Worm (Caenorhabditis elegans): Measurements from ENCODE around the gene ulp-1.
A peak's percentile ranks its signal among the peaks of the same experiment; 100 is the strongest.

ulp-1 gene

DNA sequence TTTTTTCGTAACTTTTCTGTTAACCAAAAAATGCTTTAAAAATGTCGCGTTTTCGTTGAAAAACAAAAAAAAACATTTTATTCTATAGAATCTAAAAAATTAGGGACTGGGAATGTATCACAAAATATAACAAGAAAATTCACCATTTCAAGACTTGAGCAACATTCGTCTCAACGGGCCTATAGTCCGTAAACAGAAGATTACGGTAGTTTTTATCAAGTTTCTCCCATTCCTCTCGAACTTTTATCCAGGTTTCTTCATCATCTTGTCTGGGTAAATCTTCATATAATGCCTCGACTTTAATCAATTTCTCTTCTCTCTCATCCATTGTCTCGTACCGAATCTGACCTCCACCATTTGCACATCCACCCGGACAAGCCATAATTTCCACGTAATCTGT lies 14.2 kb downstream of the ulp-1 start:
- TF ChIP-seq drap-1 (GFP tag; optimal IDR thresholded peaks at IDR 0.05) (no peak), snpc-4 (tag; optimal IDR thresholded peaks at IDR 0.05) (no peak), nhr-28 (tag; optimal IDR thresholded peaks at IDR 0.05) (no peak), nhr-76 (tag; optimal IDR thresholded peaks at IDR 0.05) (no peak), bed-3 (GFP tag; optimal IDR thresholded peaks at IDR 0.05) (no peak), ztf-11 (tag; optimal IDR thresholded peaks at IDR 0.05) (no peak), ceh-83 (GFP tag; optimal IDR thresholded peaks at IDR 0.05) (no peak), nhr-2 (tag; optimal IDR thresholded peaks at IDR 0.05) (no peak), ces-1 (GFP tag; optimal IDR thresholded peaks at IDR 0.05) (no peak), ceh-39 (tag; optimal IDR thresholded peaks at IDR 0.05) (no peak)

DNA sequence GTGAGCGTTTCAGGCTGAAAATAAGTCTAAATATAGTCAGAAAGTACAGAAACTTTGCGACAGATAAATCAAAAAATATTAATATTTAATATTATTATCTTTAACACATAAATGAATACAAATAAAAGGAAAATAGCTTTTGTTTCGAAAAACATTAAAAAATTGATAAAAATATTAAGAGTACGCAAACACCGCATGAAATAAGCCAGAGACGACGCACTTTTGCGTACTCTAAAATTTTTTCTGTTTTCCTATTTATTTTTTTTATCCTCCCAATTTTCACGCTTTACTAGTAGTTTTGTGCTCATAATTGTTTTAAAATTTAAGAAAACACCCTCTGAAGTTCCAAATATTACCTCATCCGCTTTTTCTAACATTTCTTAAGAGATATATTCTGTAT lies 16.5 kb downstream of the ulp-1 start, which contains the start of the genes rbm-42 and grwd-1:
Gene rbm-42 (minus strand): TSS at position 93 of the 400 bp plus-strand sequence.
Gene grwd-1 (plus strand): TSS at position 328 of the 400 bp plus-strand sequence.
- TF ChIP-seq sptf-1 (tag; optimal IDR thresholded peaks at IDR 0.05) (peak; percentile 44), lsy-2 (tag; optimal IDR thresholded peaks at IDR 0.05) (peak; percentile 49), snpc-4 (tag; optimal IDR thresholded peaks at IDR 0.05) (no peak)

DNA sequence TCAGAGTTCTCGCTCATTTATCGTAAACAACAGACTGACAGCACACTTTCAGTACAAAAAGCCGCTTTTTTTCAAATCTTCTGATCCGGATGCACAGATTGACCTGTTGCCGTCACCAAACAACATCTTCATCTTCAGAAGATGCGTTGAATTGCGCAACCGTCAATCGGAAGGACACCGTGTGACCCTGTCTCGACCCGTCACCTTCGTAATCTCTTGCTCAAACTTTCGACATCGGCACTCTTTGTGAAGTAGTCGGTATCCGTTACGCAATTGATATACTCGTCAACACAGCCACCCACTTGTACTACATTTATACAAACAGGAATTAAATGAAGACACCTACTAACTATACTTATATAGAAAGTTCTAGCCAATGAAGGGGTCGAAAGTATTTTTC lies 18.6 kb downstream of the ulp-1 start:
- peak; percentile 71 for TF ChIP-seq zip-8 (tag; optimal IDR thresholded peaks at IDR 0.05)
- TF ChIP-seq unc-39 (tag; optimal IDR thresholded peaks at IDR 0.05): no peak
- TF ChIP-seq flh-1 (GFP tag; optimal IDR thresholded peaks at IDR 0.05): no peak
- TF ChIP-seq nhr-2 (tag; optimal IDR thresholded peaks at IDR 0.05): peak; percentile 89
- no peak for TF ChIP-seq unc-120 (tag; optimal IDR thresholded peaks at IDR 0.05; ENCODE audit: poor library complexity, severe bottlenecking)
- peak; percentile 15 for TF ChIP-seq unc-62 (GFP tag; optimal IDR thresholded peaks at IDR 0.05)

DNA sequence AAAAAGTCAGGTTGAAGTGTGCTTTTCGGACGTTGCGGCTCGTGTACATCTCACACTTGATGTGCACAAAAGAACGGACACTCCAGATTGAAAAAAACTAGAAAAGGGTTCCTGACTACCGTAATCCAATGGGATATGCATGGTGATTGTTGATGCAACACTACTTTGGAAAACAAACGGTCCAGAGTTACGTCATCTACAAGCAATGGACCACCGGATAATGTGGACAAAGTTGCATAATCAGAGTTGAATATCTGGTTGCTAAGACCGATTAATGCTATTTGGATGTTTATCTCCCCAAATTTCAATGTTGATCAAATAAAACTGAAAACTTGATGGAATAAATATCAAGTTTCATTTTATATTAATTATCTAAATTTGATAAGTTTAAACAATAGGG lies 19.6 kb downstream of the ulp-1 start:
- TF ChIP-seq ceh-39 (tag; optimal IDR thresholded peaks at IDR 0.05) (no peak), lsy-2 (tag; optimal IDR thresholded peaks at IDR 0.05) (peak; percentile 28), elt-1 (tag; optimal IDR thresholded peaks at IDR 0.05; ENCODE audit: borderline replicate concordance, insufficient read depth) (no peak), mep-1 (tag; optimal IDR thresholded peaks at IDR 0.05) (no peak), zip-8 (tag; optimal IDR thresholded peaks at IDR 0.05) (peak; percentile 85), nhr-2 (tag; optimal IDR thresholded peaks at IDR 0.05) (peak; percentile 83), ceh-43 (GFP tag; optimal IDR thresholded peaks at IDR 0.05) (no peak)

DNA sequence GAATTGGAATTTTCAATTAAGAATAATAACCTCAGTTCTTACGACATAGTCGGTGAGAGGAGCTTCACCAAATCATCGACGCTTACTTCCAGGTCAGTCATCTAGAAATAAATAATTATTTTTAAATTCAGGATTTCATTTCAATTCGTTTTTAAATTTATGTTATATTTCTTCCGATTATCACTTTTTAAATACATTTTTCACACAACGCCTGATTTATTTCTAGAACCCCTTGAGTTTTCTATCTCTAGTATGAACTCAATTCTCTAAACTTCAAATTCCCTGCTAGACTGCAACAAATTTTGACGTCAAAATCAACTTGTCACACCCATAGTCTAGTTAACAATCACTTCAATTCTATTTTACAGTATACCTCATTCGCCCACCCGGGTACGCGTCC lies 20.1 kb downstream of the ulp-1 start, which contains the start of gene Y54H5A.2:
Gene Y54H5A.2 (minus strand): TSS at position 101 of the 400 bp plus-strand sequence.
- TF ChIP-seq ces-1 (GFP tag; optimal IDR thresholded peaks at IDR 0.05) (no peak), snpc-4 (tag; optimal IDR thresholded peaks at IDR 0.05) (no peak), nhr-76 (tag; optimal IDR thresholded peaks at IDR 0.05) (no peak), mep-1 (tag; optimal IDR thresholded peaks at IDR 0.05) (no peak), ceh-43 (GFP tag; optimal IDR thresholded peaks at IDR 0.05) (no peak), drap-1 (GFP tag; optimal IDR thresholded peaks at IDR 0.05) (no peak), elt-1 (tag; optimal IDR thresholded peaks at IDR 0.05; ENCODE audit: borderline replicate concordance, insufficient read depth) (no peak), bed-3 (GFP tag; optimal IDR thresholded peaks at IDR 0.05) (no peak), cnd-1 (tag; optimal IDR thresholded peaks at IDR 0.05) (no peak), unc-120 (tag; optimal IDR thresholded peaks at IDR 0.05; ENCODE audit: poor library complexity, severe bottlenecking) (no peak)

DNA sequence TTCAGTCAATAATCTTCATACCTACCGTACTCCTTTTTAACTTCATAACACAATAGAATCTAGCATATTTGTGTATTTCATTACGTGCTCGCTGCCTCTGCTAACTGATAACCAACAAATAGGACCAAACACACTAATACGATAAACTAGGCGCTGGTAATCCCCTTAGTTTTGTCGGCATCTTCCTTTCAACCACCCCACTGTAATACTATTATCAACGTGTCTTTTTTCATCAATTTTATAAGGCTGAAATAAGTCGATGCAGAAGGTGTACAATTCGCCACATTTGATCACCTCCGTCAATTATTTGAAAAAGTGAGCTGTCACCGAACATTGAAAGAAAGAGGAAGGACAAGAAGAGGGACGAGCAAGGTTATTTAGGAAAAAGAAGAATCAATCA lies 22.2 kb downstream of the ulp-1 start:
- TF ChIP-seq blmp-1 (tag; optimal IDR thresholded peaks at IDR 0.05) (no peak), unc-120 (tag; optimal IDR thresholded peaks at IDR 0.05; ENCODE audit: poor library complexity, severe bottlenecking) (no peak), lin-32 (GFP tag; optimal IDR thresholded peaks at IDR 0.05) (no peak), drap-1 (GFP tag; optimal IDR thresholded peaks at IDR 0.05) (no peak), ztf-11 (tag; optimal IDR thresholded peaks at IDR 0.05) (no peak), bed-3 (GFP tag; optimal IDR thresholded peaks at IDR 0.05) (no peak), elt-3 (tag; optimal IDR thresholded peaks at IDR 0.05) (no peak), nhr-76 (tag; optimal IDR thresholded peaks at IDR 0.05) (no peak), sptf-1 (tag; optimal IDR thresholded peaks at IDR 0.05) (no peak), ceh-83 (GFP tag; optimal IDR thresholded peaks at IDR 0.05) (no peak), unc-39 (tag; optimal IDR thresholded peaks at IDR 0.05) (no peak), nhr-12 (tag; optimal IDR thresholded peaks at IDR 0.05) (no peak), ces-1 (GFP tag; optimal IDR thresholded peaks at IDR 0.05) (no peak), M03D4.4 (tag; optimal IDR thresholded peaks at IDR 0.05) (no peak), tbx-8 (GFP tag; optimal IDR thresholded peaks at IDR 0.05) (no peak)

Data from whole organism, mixed stage, embryonic.